Fruit fly (Drosophila melanogaster) whole organism, embryonic: ENCODE results near the gene Cpr65Az.

Source experiments
- Blimp-1 ChIP-seq: fragments of 200-800 bp; sonication (Bioruptor generic); optimal IDR thresholded peaks from 3 replicates; lab custom pipeline; 2018; ENCODE audit warnings: missing biosample characterization, missing genetic modification characterization, mild to moderate bottlenecking, moderate library complexity, missing genetic modification reagents
- CG10267 ChIP-seq: fragments of 200-800 bp; sonication (Bioruptor generic); optimal IDR thresholded peaks from 2 replicates; lab custom pipeline; 2018; ENCODE audit warnings: missing biosample characterization, mild to moderate bottlenecking, missing genetic modification characterization, moderate library complexity
- CG10462 ChIP-seq: fragments of 200-800 bp; sonication (Bioruptor generic); optimal IDR thresholded peaks from 2 replicates; lab custom pipeline; 2016; ENCODE audit warnings: missing biosample characterization, missing genetic modification characterization
- CG10979 ChIP-seq: fragments of 200-800 bp; sonication (Bioruptor generic); optimal IDR thresholded peaks from 2 replicates; lab custom pipeline; 2018; ENCODE audit warnings: missing biosample characterization, mild to moderate bottlenecking, missing genetic modification characterization, moderate library complexity
- CG12071 ChIP-seq: fragments of 200-800 bp; sonication (Bioruptor generic); optimal IDR thresholded peaks from 3 replicates; lab custom pipeline; 2018; ENCODE audit warnings: missing biosample characterization, mild to moderate bottlenecking, missing genetic modification characterization
- CG12391 ChIP-seq: fragments of 200-800 bp; sonication (Bioruptor generic); optimal IDR thresholded peaks from 3 replicates; lab custom pipeline; 2018; ENCODE audit warnings: missing biosample characterization, mild to moderate bottlenecking, missing genetic modification characterization, moderate library complexity
- CG13424 ChIP-seq: fragments of 200-800 bp; sonication (Bioruptor generic); optimal IDR thresholded peaks from 2 replicates; lab custom pipeline; 2019; ENCODE audit warnings: missing biosample characterization, mild to moderate bottlenecking, missing genetic modification characterization, moderate library complexity
- CG14710 ChIP-seq: fragments of 200-800 bp; sonication (Bioruptor generic); optimal IDR thresholded peaks from 3 replicates; lab custom pipeline; 2019; ENCODE audit warnings: missing biosample characterization, mild to moderate bottlenecking, missing genetic modification characterization, moderate library complexity
- CG17359 ChIP-seq: fragments of 200-800 bp; sonication (Bioruptor generic); optimal IDR thresholded peaks from 3 replicates; lab custom pipeline; 2018; ENCODE audit warnings: missing biosample characterization, mild to moderate bottlenecking, missing genetic modification characterization, moderate library complexity
- CG17361 ChIP-seq: fragments of 200-800 bp; sonication (Bioruptor generic); IDR thresholded peaks from 3 replicates; pipeline ENCODE4 v1.3.6; 2022; ENCODE audit warnings: missing biosample characterization, missing genetic modification characterization
- CG18262 ChIP-seq: fragments of 200-800 bp; optimal IDR thresholded peaks from 3 replicates; lab custom pipeline; 2019; ENCODE audit warnings: missing biosample characterization, mild to moderate bottlenecking, missing genetic modification characterization, moderate library complexity
- CG2712 ChIP-seq: fragments of 200-800 bp; optimal IDR thresholded peaks from 3 replicates; lab custom pipeline; 2019; ENCODE audit warnings: missing biosample characterization, mild to moderate bottlenecking, missing genetic modification characterization, moderate library complexity
- CG30403 ChIP-seq: fragments of 200-800 bp; sonication (Bioruptor generic); optimal IDR thresholded peaks from 3 replicates; lab custom pipeline; 2016; ENCODE audit warnings: missing biosample characterization, missing genetic modification characterization
- CG31441 ChIP-seq: fragments of 200-800 bp; sonication (Bioruptor generic); IDR thresholded peaks from 2 replicates; pipeline ENCODE4 v1.3.6; 2022; ENCODE audit warnings: missing biosample characterization, missing genetic modification characterization
- CG4424 ChIP-seq: fragments of 200-800 bp; sonication (Bioruptor generic); optimal IDR thresholded peaks from 3 replicates; lab custom pipeline; 2016; ENCODE audit warnings: missing biosample characterization, missing genetic modification characterization
- CG4617 ChIP-seq: fragments of 200-800 bp; sonication (Bioruptor generic); optimal IDR thresholded peaks from 3 replicates; lab custom pipeline; 2016; ENCODE audit warnings: missing biosample characterization, missing genetic modification characterization, borderline replicate concordance
- CG6689 ChIP-seq: fragments of 200-800 bp; sonication (Bioruptor generic); IDR thresholded peaks from 2 replicates; pipeline ENCODE4 v1.3.6; 2022; ENCODE audit warnings: missing biosample characterization, missing genetic modification characterization
- CG7271 ChIP-seq: fragments of 200-800 bp; sonication (Bioruptor generic); optimal IDR thresholded peaks from 2 replicates; lab custom pipeline; 2018; ENCODE audit warnings: missing biosample characterization, mild to moderate bottlenecking, missing genetic modification characterization, moderate library complexity
- CG7556 ChIP-seq: fragments of 200-800 bp; sonication (Bioruptor generic); optimal IDR thresholded peaks from 2 replicates; lab custom pipeline; 2017; ENCODE audit warnings: missing biosample characterization, mild to moderate bottlenecking, missing genetic modification characterization
- CG7745 ChIP-seq: fragments of 200-800 bp; sonication (Bioruptor generic); optimal IDR thresholded peaks from 2 replicates; lab custom pipeline; 2018; ENCODE audit warnings: missing biosample characterization, mild to moderate bottlenecking, missing genetic modification characterization, moderate library complexity
- CG8388 ChIP-seq: fragments of 200-800 bp; sonication (Bioruptor generic); optimal IDR thresholded peaks from 2 replicates; lab custom pipeline; 2019; ENCODE audit warnings: missing biosample characterization, mild to moderate bottlenecking, missing genetic modification characterization, moderate library complexity
- CG9727 ChIP-seq: fragments of 200-800 bp; sonication (Bioruptor generic); optimal IDR thresholded peaks from 3 replicates; lab custom pipeline; 2017; ENCODE audit warnings: missing biosample characterization, mild to moderate bottlenecking, missing genetic modification characterization
- Camta ChIP-seq: fragments of 200-800 bp; sonication (Bioruptor generic); optimal IDR thresholded peaks from 2 replicates; lab custom pipeline; 2016; ENCODE audit warnings: missing biosample characterization, missing genetic modification characterization
- D ChIP-seq, 2 experiments: fragments of 200-800 bp in 1 of 2; fragments of >200 bp in 1 of 2; sonication (Bioruptor generic) in 1 of 2; optimal IDR thresholded peaks; 2 replicates in 1 of 2; 3 replicates in 1 of 2; lab custom pipeline; 2017; ENCODE audit warnings: mild to moderate bottlenecking in 1 of 2, missing biosample characterization in 1 of 2, missing genetic modification characterization in 1 of 2, missing genetic modification reagents in 1 of 2
- ERR ChIP-seq: fragments of 200-800 bp; sonication (Bioruptor generic); optimal IDR thresholded peaks from 2 replicates; lab custom pipeline; 2016; ENCODE audit warnings: missing biosample characterization, missing genetic modification characterization
- Ets65A ChIP-seq: fragments of 200-800 bp; sonication (Bioruptor generic); peaks from one replicate; lab custom pipeline; 2016; ENCODE audit warnings: missing biosample characterization, missing genetic modification characterization
- Mrtf ChIP-seq: fragments of 200-800 bp; sonication (Bioruptor generic); IDR thresholded peaks from 3 replicates; pipeline ENCODE4 v1.3.6; 2022; ENCODE audit warnings: missing biosample characterization, missing genetic modification characterization
- Sox100B ChIP-seq: fragments of 200-800 bp; sonication (Bioruptor generic); optimal IDR thresholded peaks from 3 replicates; lab custom pipeline; 2018; ENCODE audit warnings: missing biosample characterization, mild to moderate bottlenecking, missing genetic modification characterization
- Ssrp ChIP-seq: fragments of 200-800 bp; sonication (Bioruptor generic); optimal IDR thresholded peaks from 2 replicates; lab custom pipeline; 2018; ENCODE audit warnings: missing biosample characterization, mild to moderate bottlenecking, missing genetic modification characterization, moderate library complexity
- Xrp1 ChIP-seq: fragments of 200-800 bp; sonication (Bioruptor generic); IDR thresholded peaks from 2 replicates; pipeline ENCODE4 v1.3.6; 2022; ENCODE audit warnings: missing biosample characterization, missing genetic modification characterization
- al ChIP-seq: fragments of 200-800 bp; sonication (Bioruptor generic); IDR thresholded peaks from 2 replicates; pipeline ENCODE4 v1.3.6; 2022; ENCODE audit warnings: missing biosample characterization, missing genetic modification characterization
- br ChIP-seq: fragments of >200 bp; optimal IDR thresholded peaks from 2 replicates; lab custom pipeline; 2017
- dmrt11E ChIP-seq: fragments of 200-800 bp; sonication (Bioruptor generic); optimal IDR thresholded peaks from 3 replicates; lab custom pipeline; 2018; ENCODE audit warnings: missing biosample characterization, mild to moderate bottlenecking, missing genetic modification characterization, moderate library complexity
- dmrt99B ChIP-seq: fragments of 200-800 bp; sonication (Bioruptor generic); optimal IDR thresholded peaks from 2 replicates; lab custom pipeline; 2018; ENCODE audit warnings: missing biosample characterization, mild to moderate bottlenecking, missing genetic modification characterization, moderate library complexity
- emc ChIP-seq: fragments of 200-800 bp; sonication (Bioruptor generic); optimal IDR thresholded peaks from 2 replicates; lab custom pipeline; 2016; ENCODE audit warnings: missing biosample characterization, missing genetic modification characterization
- gsb-n ChIP-seq: fragments of 200-800 bp; sonication (Bioruptor generic); optimal IDR thresholded peaks from 3 replicates; lab custom pipeline; 2018; ENCODE audit warnings: missing biosample characterization, mild to moderate bottlenecking, missing genetic modification characterization
- lola ChIP-seq, 3 experiments: fragments of >200 bp in 2 of 3; fragments of 200-800 bp in 1 of 3; sonication (Bioruptor generic) in 1 of 3; optimal IDR thresholded peaks; 2 replicates each; lab custom pipeline; 2017 to 2019; ENCODE audit warnings: missing biosample characterization in 3 of 3, missing genetic modification characterization in 3 of 3, mild to moderate bottlenecking in 1 of 3, moderate library complexity in 1 of 3
- nmo ChIP-seq: fragments of 200-800 bp; sonication (Bioruptor generic); optimal IDR thresholded peaks from 2 replicates; lab custom pipeline; 2018; ENCODE audit warnings: missing biosample characterization, mild to moderate bottlenecking, missing genetic modification characterization, moderate library complexity
- pb ChIP-seq: fragments of 200-800 bp; sonication (Bioruptor generic); optimal IDR thresholded peaks from 3 replicates; lab custom pipeline; 2016; ENCODE audit warnings: missing biosample characterization, missing genetic modification characterization
- pnt ChIP-seq: fragments of 200-800 bp; sonication (Bioruptor generic); optimal IDR thresholded peaks from 3 replicates; lab custom pipeline; 2016; ENCODE audit warnings: missing biosample characterization, missing genetic modification characterization
- prd ChIP-seq, 3 experiments: fragments of >200 bp in 2 of 3; fragments of 200-800 bp in 1 of 3; sonication (Bioruptor generic) in 1 of 3; optimal IDR thresholded peaks in 2 of 3; IDR thresholded peaks in 1 of 3; 2 replicates in 2 of 3; 3 replicates in 1 of 3; pipeline versions ENCODE4 v1.3.6 to Lab custom; 2017 to 2022; ENCODE audit warnings: missing biosample characterization in 1 of 3, missing genetic modification characterization in 1 of 3
- row ChIP-seq: fragments of 200-800 bp; sonication (Bioruptor generic); IDR thresholded peaks from 3 replicates; pipeline ENCODE4 v1.3.6; 2022; ENCODE audit warnings: missing biosample characterization, missing genetic modification characterization
- sens ChIP-seq: fragments of 200-800 bp; sonication (Bioruptor generic); peaks from one replicate; lab custom pipeline; 2016; ENCODE audit warnings: missing biosample characterization, missing genetic modification characterization
- trem ChIP-seq: fragments of 200-800 bp; optimal IDR thresholded peaks from 3 replicates; lab custom pipeline; 2019; ENCODE audit warnings: missing biosample characterization, mild to moderate bottlenecking, missing genetic modification characterization, moderate library complexity
- wdn ChIP-seq: fragments of 200-800 bp; sonication (Bioruptor generic); IDR thresholded peaks from 2 replicates; pipeline ENCODE4 v1.3.6; 2022; ENCODE audit warnings: missing biosample characterization, missing genetic modification characterization
- zfh1 ChIP-seq: fragments of 200-800 bp; sonication (Bioruptor generic); IDR thresholded peaks from 3 replicates; pipeline ENCODE4 v1.3.6; 2022; ENCODE audit warnings: missing biosample characterization, missing genetic modification characterization

The Cpr65Az gene

DNA sequence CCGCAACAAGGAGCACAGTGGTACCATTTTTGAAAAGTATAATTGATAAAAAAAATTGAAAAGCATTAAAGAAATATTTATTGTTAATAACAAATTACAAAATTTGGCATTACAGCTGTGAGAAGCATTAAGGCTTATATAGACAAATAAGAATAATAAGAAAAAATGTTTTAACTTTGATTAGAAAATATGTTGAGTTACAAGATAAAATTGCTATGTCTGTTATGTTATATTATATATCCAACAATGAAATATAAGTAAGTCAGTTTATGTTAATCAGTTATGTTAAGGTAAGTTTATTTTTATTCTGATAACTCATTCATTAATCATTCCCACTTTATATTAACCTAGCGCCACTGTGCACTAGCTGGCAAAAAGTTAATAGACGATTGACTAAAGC is 751 bp upstream of the Cpr65Az start (continued):
- TF ChIP-seq CG13424 (tag; lab: Kevin White, UChicago) (peak; percentile 12), CG12391 (tag; lab: Kevin White, UChicago) (peak; percentile 47), dmrt11E (tag; lab: Kevin White, UChicago) (peak; percentile 64), Ssrp (tag; lab: Kevin White, UChicago) (peak; percentile 33), row (0 out of 3 replicates have a peak, but pooled peaks have one; percentile 20), CG10267 (tag; lab: Kevin White, UChicago) (peak; percentile 43), CG4424 (GFP tag; lab: Kevin White, UChicago) (peak; percentile 7), CG2712 (tag; lab: Kevin White, UChicago) (peak; percentile 65), CG14710 (peak; percentile 58), sens (GFP tag; lab: Kevin White, UChicago) (peak; percentile 55), br (lab: Kevin White, UChicago) (no peak), CG10979 (tag; lab: Kevin White, UChicago) (peak; percentile 68), CG7556 (GFP tag; lab: Kevin White, UChicago) (peak; percentile 43), CG9727 (GFP tag; lab: Kevin White, UChicago) (peak; percentile 23), lola (GFP tag; optimal IDR thresholded peaks at IDR 0.05; lab: Kevin White, UChicago) (peak in 1 of 3 experiments; percentile 62), CG8388 (GFP tag; lab: Kevin White, UChicago) (peak; percentile 9), CG30403 (GFP tag; lab: Kevin White, UChicago) (peak; percentile 1), CG10462 (no peak), zfh1 (no peak), wdn (no peak), Sox100B (GFP tag; lab: Kevin White, UChicago) (peak; percentile 42), CG6689 (GFP tag; lab: Robert Waterston, UW) (0 out of 2 replicates have a peak, but pooled peaks have one; percentile 5), nmo (GFP tag; lab: Kevin White, UChicago) (peak; percentile 31), CG17359 (peak; percentile 2), prd (optimal IDR thresholded peaks at IDR 0.05; lab: Kevin White, UChicago) (no peak), prd (GFP tag; IDR thresholded peaks at IDR 0.05; lab: Robert Waterston, UW) (no peak), al (GFP tag; lab: Robert Waterston, UW) (no peak), CG7271 (tag; lab: Kevin White, UChicago) (no peak), ERR (GFP tag; lab: Kevin White, UChicago) (no peak), Blimp-1 (peak; percentile 40), Xrp1 (GFP tag; lab: Robert Waterston, UW) (peak; percentile 26; the same call in 1 of the 2 replicates), D (optimal IDR thresholded peaks at IDR 0.05; lab: Kevin White, UChicago) (no peak), D (GFP tag; optimal IDR thresholded peaks at IDR 0.05; lab: Kevin White, UChicago) (peak; percentile 0), dmrt99B (peak; percentile 36), CG17361 (GFP tag; lab: Robert Waterston, UW) (peak; percentile 72; the same call in 2 of the 3 replicates), trem (tag; lab: Kevin White, UChicago) (peak; percentile 16)

DNA sequence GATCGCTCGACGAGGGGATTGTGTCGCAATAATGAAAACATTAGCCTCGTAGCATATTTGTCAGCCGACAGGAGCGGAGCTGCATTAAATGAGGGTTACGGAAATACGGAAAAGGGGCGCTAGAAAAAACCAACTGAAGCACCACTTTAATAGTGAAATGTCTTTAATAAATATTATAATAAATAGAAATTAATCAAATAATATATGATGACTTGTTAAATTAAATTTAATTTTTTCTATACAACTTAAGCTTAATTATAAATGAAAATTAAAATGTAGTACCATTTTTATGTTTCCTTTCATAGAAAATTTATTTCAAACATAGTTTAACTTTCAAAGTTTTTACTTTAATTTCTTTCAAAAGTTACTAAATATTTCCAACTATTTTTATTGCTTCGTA is 1.4 kb downstream of the Cpr65Az start:
- TF ChIP-seq dmrt11E (tag; lab: Kevin White, UChicago), result peak; percentile 63
- TF ChIP-seq pnt (GFP tag; lab: Kevin White, UChicago), result no peak
- peak; percentile 69 for TF ChIP-seq CG18262
- no peak for TF ChIP-seq CG4617 (GFP tag; lab: Kevin White, UChicago)
- peak; percentile 65 for TF ChIP-seq Ets65A (GFP tag; lab: Kevin White, UChicago)
- TF ChIP-seq CG12071 (GFP tag; lab: Kevin White, UChicago), result no peak
- TF ChIP-seq prd (optimal IDR thresholded peaks at IDR 0.05; lab: Kevin White, UChicago), result no peak
- TF ChIP-seq prd (GFP tag; IDR thresholded peaks at IDR 0.05; lab: Robert Waterston, UW), result 0 out of 3 replicates have a peak, but pooled peaks have one; percentile 11
- TF ChIP-seq lola (GFP tag; optimal IDR thresholded peaks at IDR 0.05; lab: Kevin White, UChicago), result peak in 1 of 3 experiments; percentile 71
- TF ChIP-seq emc, result no peak
- TF ChIP-seq CG13424 (tag; lab: Kevin White, UChicago), result peak; percentile 20
- TF ChIP-seq CG31441, result no peak
- TF ChIP-seq CG12391 (tag; lab: Kevin White, UChicago), result peak; percentile 28
- no peak for TF ChIP-seq Camta
- TF ChIP-seq pb (GFP tag; lab: Kevin White, UChicago), result no peak
- TF ChIP-seq nmo (GFP tag; lab: Kevin White, UChicago), result peak; percentile 46
- TF ChIP-seq row, result peak; percentile 39; the same call in 2 of the 3 replicates
- TF ChIP-seq CG10979 (tag; lab: Kevin White, UChicago), result peak; percentile 37
- TF ChIP-seq Mrtf (GFP tag; lab: Robert Waterston, UW), result 0 out of 3 replicates have a peak, but pooled peaks have one; percentile 36
- peak; percentile 58 for TF ChIP-seq gsb-n
- no peak for TF ChIP-seq CG7745 (tag; lab: Kevin White, UChicago)
- TF ChIP-seq Ssrp (tag; lab: Kevin White, UChicago), result peak; percentile 34
